Worm (Caenorhabditis elegans) whole organism, L1 larva: Measurements from ENCODE around the gene ZK1240.5.
A peak's percentile ranks its signal among the peaks of the same experiment; 100 is the strongest.

Experiments used
- C04F5.9 ChIP-seq: sonication (generic microtip); optimal IDR thresholded peaks from 2 replicates; lab custom pipeline; 2016; ENCODE audit warnings: missing genetic modification characterization, missing compliant biosample characterization
- C34B4.2 ChIP-seq: sonication (generic microtip); optimal IDR thresholded peaks from 2 replicates; lab custom pipeline; 2017; ENCODE audit warnings: mild to moderate bottlenecking, missing genetic modification characterization, missing compliant biosample characterization
- F16B12.6 ChIP-seq: fragments of 150-350 bp; optimal IDR thresholded peaks from 2 replicates; lab custom pipeline; 2014; ENCODE audit warnings: missing biosample characterization, missing genetic modification characterization
- alr-1 ChIP-seq: fragments of 200-800 bp; sonication (Bioruptor generic); optimal IDR thresholded peaks from 2 replicates; lab custom pipeline; 2018; ENCODE audit warnings: borderline replicate concordance, mild to moderate bottlenecking, missing genetic modification characterization, missing compliant biosample characterization
- aly-2 ChIP-seq: fragments of 150-350 bp; optimal IDR thresholded peaks from 2 replicates; lab custom pipeline; 2014; ENCODE audit warnings: missing biosample characterization, missing genetic modification characterization
- ama-1 ChIP-seq: fragments of 150-350 bp; optimal IDR thresholded peaks from 2 replicates; lab custom pipeline; 2014
- ceh-63 ChIP-seq: fragments of 200-800 bp; sonication (Bioruptor generic); optimal IDR thresholded peaks from 2 replicates; lab custom pipeline; 2018; ENCODE audit warnings: mild to moderate bottlenecking, missing genetic modification characterization, missing compliant biosample characterization
- ceh-8 ChIP-seq: fragments of 200-800 bp; sonication (Bioruptor generic); optimal IDR thresholded peaks from 2 replicates; lab custom pipeline; 2018; ENCODE audit warnings: mild to moderate bottlenecking, missing genetic modification characterization, moderate library complexity, missing compliant biosample characterization
- ceh-90 ChIP-seq: sonication (generic microtip); optimal IDR thresholded peaks from 2 replicates; lab custom pipeline; 2016; ENCODE audit warnings: missing genetic modification characterization, missing compliant biosample characterization
- ces-1 ChIP-seq: fragments of 150-350 bp; optimal IDR thresholded peaks from 2 replicates; lab custom pipeline; 2014; ENCODE audit warnings: missing biosample characterization, missing genetic modification reagents, missing genetic modification characterization
- efl-1 ChIP-seq, 4 experiments: fragments of 150-350 bp; optimal IDR thresholded peaks in 3 of 4; peaks in 1 of 4; 1 replicate in 1 of 4; 2 replicates in 3 of 4; lab custom pipeline; 2014; ENCODE audit warnings: missing biosample characterization in 2 of 4, missing genetic modification characterization in 2 of 4, missing genetic modification reagents in 2 of 4
- efl-3 ChIP-seq: fragments of 200-800 bp; sonication (Bioruptor generic); optimal IDR thresholded peaks from 2 replicates; lab custom pipeline; 2018; ENCODE audit warnings: mild to moderate bottlenecking, missing genetic modification characterization, missing compliant biosample characterization
- egl-13 ChIP-seq: sonication (generic microtip); optimal IDR thresholded peaks from 2 replicates; lab custom pipeline; 2016; ENCODE audit warnings: missing genotype, missing genetic modification reagents, missing genetic modification characterization, missing compliant biosample characterization
- elt-3 ChIP-seq, 6 experiments: fragments of 150-350 bp in 1 of 6; sonication (generic microtip); optimal IDR thresholded peaks; 2 replicates each; lab custom pipeline; 2017 to 2018; ENCODE audit warnings: missing biosample characterization in 6 of 6, missing genetic modification characterization in 6 of 6, inconsistent platforms in 1 of 6
- fkh-4 ChIP-seq: sonication (generic microtip); optimal IDR thresholded peaks from 2 replicates; lab custom pipeline; 2016; ENCODE audit warnings: missing compliant biosample characterization, missing genetic modification characterization, borderline replicate concordance
- fos-1 ChIP-seq: fragments of 150-350 bp; optimal IDR thresholded peaks from 2 replicates; lab custom pipeline; 2014; ENCODE audit warnings: missing biosample characterization, missing genetic modification characterization
- hlh-4 ChIP-seq: sonication (generic microtip); optimal IDR thresholded peaks from 2 replicates; lab custom pipeline; 2016; ENCODE audit warnings: mild to moderate bottlenecking, missing genetic modification characterization, missing compliant biosample characterization
- hpl-2 ChIP-seq: fragments of 150-350 bp; optimal IDR thresholded peaks from 2 replicates; lab custom pipeline; 2014; ENCODE audit warnings: missing biosample characterization, missing genetic modification reagents, missing genetic modification characterization
- lin-13 ChIP-seq: fragments of 150-350 bp; optimal IDR thresholded peaks from 2 replicates; lab custom pipeline; 2014; ENCODE audit warnings: missing biosample characterization, missing genetic modification reagents, missing genetic modification characterization
- lin-15B ChIP-seq: fragments of 150-350 bp; sonication (generic microtip); optimal IDR thresholded peaks from 3 replicates; lab custom pipeline; 2014; ENCODE audit warnings: missing biosample characterization, missing genetic modification characterization
- lin-35 ChIP-seq, 2 experiments: fragments of 150-350 bp; optimal IDR thresholded peaks; 2 replicates each; lab custom pipeline; 2014; ENCODE audit warnings: missing biosample characterization in 2 of 2, missing genetic modification characterization in 2 of 2, missing genetic modification reagents in 2 of 2
- lin-39 ChIP-seq: fragments of 150-350 bp; optimal IDR thresholded peaks from 2 replicates; lab custom pipeline; 2014; ENCODE audit warnings: missing biosample characterization, missing genetic modification reagents, missing genetic modification characterization
- lir-3 ChIP-seq: sonication (generic microtip); optimal IDR thresholded peaks from 2 replicates; lab custom pipeline; 2016; ENCODE audit warnings: mild to moderate bottlenecking, missing genetic modification characterization, moderate library complexity, missing compliant biosample characterization; ENCODE audit not compliant: poor library complexity
- mdl-1 ChIP-seq, 2 experiments: fragments of 150-350 bp; optimal IDR thresholded peaks; 2 replicates each; lab custom pipeline; 2014 to 2017; ENCODE audit warnings: missing biosample characterization in 2 of 2, missing genetic modification characterization in 2 of 2, inconsistent platforms in 1 of 2
- mef-2 ChIP-seq: fragments of 150-350 bp; optimal IDR thresholded peaks from 2 replicates; lab custom pipeline; 2014; ENCODE audit warnings: missing biosample characterization, missing genetic modification characterization
- mep-1 ChIP-seq: fragments of 150-350 bp; optimal IDR thresholded peaks from 2 replicates; lab custom pipeline; 2014; ENCODE audit warnings: missing biosample characterization, missing genetic modification characterization
- nhr-20 ChIP-seq: sonication (generic microtip); optimal IDR thresholded peaks from 2 replicates; lab custom pipeline; 2016; ENCODE audit warnings: mild to moderate bottlenecking, missing genetic modification characterization, missing compliant biosample characterization
- nhr-71 ChIP-seq: sonication (generic microtip); optimal IDR thresholded peaks from 2 replicates; lab custom pipeline; 2016; ENCODE audit warnings: mild to moderate bottlenecking, missing genetic modification characterization, moderate library complexity, missing compliant biosample characterization
- nhr-76 ChIP-seq: sonication (generic microtip); optimal IDR thresholded peaks from 2 replicates; lab custom pipeline; 2017; ENCODE audit warnings: missing biosample characterization, missing genetic modification characterization
- nhr-77 ChIP-seq: fragments of 150-350 bp; optimal IDR thresholded peaks from 2 replicates; lab custom pipeline; 2014; ENCODE audit warnings: missing biosample characterization, missing genetic modification characterization
- nhr-84 ChIP-seq: sonication (generic microtip); optimal IDR thresholded peaks from 2 replicates; lab custom pipeline; 2017; ENCODE audit warnings: missing biosample characterization, missing genetic modification characterization
- nhr-85 ChIP-seq: sonication (generic microtip); peaks from one replicate; lab custom pipeline; 2016; ENCODE audit warnings: missing genetic modification characterization, inconsistent platforms, missing compliant biosample characterization
- nhr-90 ChIP-seq: sonication (generic microtip); optimal IDR thresholded peaks from 2 replicates; lab custom pipeline; 2016; ENCODE audit warnings: mild to moderate bottlenecking, missing genetic modification characterization, missing compliant biosample characterization; ENCODE audit not compliant: poor library complexity
- pag-3 ChIP-seq: sonication (generic microtip); optimal IDR thresholded peaks from 2 replicates; lab custom pipeline; 2017; ENCODE audit warnings: missing genetic modification characterization, mild to moderate bottlenecking, missing compliant biosample characterization, antibody characterized with exemption, borderline replicate concordance; ENCODE audit not compliant: insufficient read depth
- pax-3 ChIP-seq: fragments of 200-800 bp; sonication (Bioruptor generic); optimal IDR thresholded peaks from 2 replicates; lab custom pipeline; 2018; ENCODE audit warnings: mild to moderate bottlenecking, missing genetic modification characterization, moderate library complexity, missing compliant biosample characterization
- pqm-1 ChIP-seq: sonication (generic microtip); optimal IDR thresholded peaks from 3 replicates; lab custom pipeline; 2017; ENCODE audit warnings: missing biosample characterization, missing genetic modification characterization
- skn-1 ChIP-seq: fragments of 150-350 bp; optimal IDR thresholded peaks from 2 replicates; lab custom pipeline; 2014; ENCODE audit warnings: missing biosample characterization, missing genetic modification characterization
- snpc-4 ChIP-seq: fragments of 150-350 bp; optimal IDR thresholded peaks from 2 replicates; lab custom pipeline; 2014; ENCODE audit warnings: missing biosample characterization, missing genetic modification characterization
- snu-23 ChIP-seq: sonication (generic microtip); optimal IDR thresholded peaks from 2 replicates; lab custom pipeline; 2016; ENCODE audit warnings: missing genetic modification characterization, missing compliant biosample characterization
- sox-4 ChIP-seq: sonication (generic microtip); optimal IDR thresholded peaks from 2 replicates; lab custom pipeline; 2016; ENCODE audit warnings: missing genetic modification characterization, missing compliant biosample characterization
- tbx-2 ChIP-seq: sonication (generic microtip); optimal IDR thresholded peaks from 2 replicates; lab custom pipeline; 2016; ENCODE audit warnings: missing genetic modification characterization, missing compliant biosample characterization
- tlp-1 ChIP-seq: fragments of 150-350 bp; optimal IDR thresholded peaks from 2 replicates; lab custom pipeline; 2014; ENCODE audit warnings: missing biosample characterization, missing genetic modification characterization
- unc-130 ChIP-seq: fragments of 150-350 bp; optimal IDR thresholded peaks from 2 replicates; lab custom pipeline; 2017; ENCODE audit warnings: missing biosample characterization, missing genetic modification characterization, inconsistent platforms
- unc-62 ChIP-seq: fragments of 150-350 bp; optimal IDR thresholded peaks from 2 replicates; lab custom pipeline; 2014; ENCODE audit warnings: missing biosample characterization, missing genetic modification reagents, missing genetic modification characterization
- xbp-1 ChIP-seq: sonication (generic microtip); optimal IDR thresholded peaks from 2 replicates; lab custom pipeline; 2016; ENCODE audit warnings: missing genetic modification characterization, missing compliant biosample characterization
- zag-1 ChIP-seq: fragments of 150-350 bp; optimal IDR thresholded peaks from 2 replicates; lab custom pipeline; 2014; ENCODE audit warnings: missing biosample characterization, missing genetic modification characterization
- ztf-11 ChIP-seq, 2 experiments: sonication (generic microtip); optimal IDR thresholded peaks; 2 replicates each; lab custom pipeline; 2016 to 2017; ENCODE audit warnings: missing genetic modification characterization in 2 of 2, missing biosample characterization in 1 of 2, missing compliant biosample characterization in 1 of 2

The ZK1240.5 gene

DNA sequence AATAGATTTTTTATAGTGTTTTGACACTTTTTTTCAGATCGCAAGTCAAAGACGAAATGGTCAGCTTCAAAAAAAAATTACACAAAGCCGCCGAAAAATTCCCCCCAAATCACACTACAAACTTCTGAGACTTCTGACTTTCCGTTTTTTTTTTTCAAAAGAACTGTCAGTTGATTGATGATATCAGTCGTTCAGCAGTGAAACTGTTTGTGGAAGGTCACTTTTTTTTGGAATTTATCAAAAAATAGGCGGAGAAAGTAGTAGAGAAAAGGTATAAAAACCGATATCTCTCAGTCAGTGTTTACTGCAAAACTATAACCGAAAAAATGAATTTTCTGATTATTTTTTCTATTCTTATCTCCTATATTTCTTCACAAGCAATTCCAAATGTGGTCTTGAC is 35.3 kb upstream of the ZK1240.5 start, which contains the start of gene F43C11.3:
Gene F43C11.3 (plus strand): TSS at position 301 of the 400 bp plus-strand sequence.
- no peak for TF ChIP-seq nhr-76 (tag; lab: Kevin White, UChicago)
- no peak for TF ChIP-seq sox-4 (tag; lab: Kevin White, UChicago)
- TF ChIP-seq fkh-4 (tag; lab: Kevin White, UChicago): no peak
- no peak for TF ChIP-seq unc-62
- no peak for TF ChIP-seq elt-3 (tag; optimal IDR thresholded peaks at IDR 0.05; lab: Kevin White, UChicago)
- TF ChIP-seq unc-130 (tag; lab: Kevin White, UChicago): no peak
- no peak for TF ChIP-seq nhr-90 (tag; lab: Kevin White, UChicago)
- TF ChIP-seq ceh-8 (GFP tag; lab: Kevin White, UChicago): no peak
- TF ChIP-seq F16B12.6 (tag; lab: Kevin White, UChicago): no peak
- no peak for TF ChIP-seq lin-35 (GFP tag; optimal IDR thresholded peaks at IDR 0.05; lab: Kevin White, UChicago)
- no peak for TF ChIP-seq ces-1 (GFP tag; lab: Kevin White, UChicago)
- TF ChIP-seq tlp-1 (tag; lab: Kevin White, UChicago): no peak
- TF ChIP-seq nhr-77 (tag; lab: Kevin White, UChicago): no peak
- TF ChIP-seq, all 84 proteins: peak for 0

DNA sequence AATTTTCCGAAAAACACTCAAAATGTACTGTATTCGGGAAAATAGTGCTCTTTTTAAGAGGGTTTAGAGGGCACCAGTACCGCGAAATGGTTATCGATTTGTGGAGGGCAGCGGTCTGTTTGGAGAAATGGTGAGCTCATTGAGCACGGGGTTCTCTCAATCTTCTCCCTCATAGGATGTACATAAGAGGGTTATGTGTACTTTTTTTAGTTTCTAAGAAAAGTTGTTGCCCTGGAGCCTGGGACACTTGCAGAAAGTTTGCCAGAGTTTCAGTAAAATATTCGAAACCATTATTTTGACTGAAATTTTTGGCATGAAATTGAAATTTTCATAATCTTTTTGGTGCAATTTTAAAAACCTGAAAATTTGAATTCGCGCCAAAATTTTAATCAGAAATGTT is 34.8 kb upstream of the ZK1240.5 start, which contains the start of gene F43C11.10:
Gene F43C11.10 (minus strand): TSS at position 101 of the 400 bp plus-strand sequence.
- TF ChIP-seq nhr-71 (tag; lab: Kevin White, UChicago) (no peak), alr-1 (no peak), nhr-84 (tag; lab: Kevin White, UChicago) (no peak), mef-2 (no peak), pag-3 (tag; lab: Kevin White, UChicago) (no peak)

DNA sequence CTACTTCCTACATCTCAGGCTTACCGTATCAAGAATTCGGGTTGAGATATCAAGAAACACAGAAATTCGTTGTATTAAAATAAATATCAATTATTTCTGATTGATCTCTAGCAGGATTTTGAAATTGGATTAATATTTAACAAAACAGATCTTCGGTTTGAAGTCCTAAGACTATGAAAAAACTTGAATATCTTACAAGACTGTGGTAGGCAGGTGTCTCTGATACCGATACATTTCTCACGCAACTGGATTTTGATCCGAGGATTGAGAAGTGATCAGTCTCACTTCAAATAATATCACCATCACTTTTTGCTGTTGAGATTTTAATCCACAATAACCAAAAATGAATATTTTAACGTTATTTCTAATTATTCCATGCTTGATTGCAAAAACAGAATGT is 28.9 kb upstream of the ZK1240.5 start, which contains the start of gene F43C11.4:
Gene F43C11.4 (plus strand): TSS at position 301 of the 400 bp plus-strand sequence.
- TF ChIP-seq nhr-85 (tag; lab: Kevin White, UChicago): no peak
- no peak for TF ChIP-seq lin-15B
- no peak for TF ChIP-seq aly-2
- TF ChIP-seq tlp-1 (tag; lab: Kevin White, UChicago): no peak
- no peak for TF ChIP-seq C34B4.2 (tag; lab: Kevin White, UChicago)
- TF ChIP-seq hpl-2 (GFP tag; lab: Kevin White, UChicago): no peak
- TF ChIP-seq snpc-4 (tag; lab: Kevin White, UChicago): no peak
- TF ChIP-seq fkh-4 (tag; lab: Kevin White, UChicago): no peak
- TF ChIP-seq snu-23 (GFP tag; lab: Kevin White, UChicago): no peak
- TF ChIP-seq ztf-11 (tag; optimal IDR thresholded peaks at IDR 0.05; lab: Kevin White, UChicago): no peak
- TF ChIP-seq efl-3: no peak
- TF ChIP-seq pqm-1 (tag; lab: Kevin White, UChicago): no peak
- TF ChIP-seq ceh-63 (GFP tag; lab: Kevin White, UChicago): no peak
- no peak for TF ChIP-seq nhr-84 (tag; lab: Kevin White, UChicago)
- TF ChIP-seq hlh-4 (tag; lab: Kevin White, UChicago): no peak
- TF ChIP-seq zag-1 (tag; lab: Kevin White, UChicago): no peak
- TF ChIP-seq ceh-90 (tag; lab: Kevin White, UChicago): no peak

DNA sequence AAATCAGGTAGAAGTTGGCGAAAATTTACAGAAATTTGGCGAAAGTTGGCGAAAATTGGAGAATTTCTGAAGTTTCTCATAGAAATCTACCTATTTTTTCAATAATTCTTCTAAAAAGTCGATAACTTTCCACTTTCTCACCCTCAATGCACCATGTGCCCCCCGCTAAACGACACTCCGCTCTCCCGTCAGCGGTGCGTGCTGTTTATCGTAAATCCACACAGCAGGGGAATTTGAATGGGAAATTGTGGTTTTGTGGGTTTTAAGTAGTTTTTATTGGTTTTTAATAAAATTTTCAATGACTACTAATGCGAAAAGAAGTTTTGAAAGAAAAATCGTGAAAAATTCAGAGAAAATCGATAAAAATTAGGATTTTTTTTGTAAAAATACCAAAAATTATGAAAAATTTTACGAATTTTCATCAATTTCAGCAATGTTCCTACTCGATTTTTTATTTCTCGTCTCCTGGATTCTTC is 24.3 kb upstream of the ZK1240.5 start, which contains the start of gene F43C11.6:
Gene F43C11.6 (plus strand): TSS at position 426 of the 476 bp plus-strand sequence.
- no peak for TF ChIP-seq elt-3 (tag; optimal IDR thresholded peaks at IDR 0.05; lab: Kevin White, UChicago)
- TF ChIP-seq skn-1 (tag; lab: Kevin White, UChicago): peak; percentile 23
- TF ChIP-seq fos-1 (tag; lab: Kevin White, UChicago): no peak
- TF ChIP-seq xbp-1 (tag; lab: Kevin White, UChicago): peak; percentile 8
- no peak for TF ChIP-seq mep-1
- TF ChIP-seq ama-1 (lab: Kevin White, UChicago): no peak
- TF ChIP-seq nhr-20 (tag; lab: Kevin White, UChicago): peak; percentile 1
- TF ChIP-seq lin-39 (tag; lab: Kevin White, UChicago): no peak
- TF ChIP-seq efl-1 (optimal IDR thresholded peaks at IDR 0.05; lab: Kevin White, UChicago): peak; percentile 55 to 63
- TF ChIP-seq efl-1 (GFP tag; optimal IDR thresholded peaks at IDR 0.05 in 1 of 2; lab: Kevin White, UChicago): peak; percentile 58 to 95
- TF ChIP-seq lin-13: peak; percentile 25
- TF ChIP-seq F16B12.6 (tag; lab: Kevin White, UChicago): peak; percentile 48
- no peak for TF ChIP-seq ceh-90 (tag; lab: Kevin White, UChicago)
- no peak for TF ChIP-seq pag-3 (tag; lab: Kevin White, UChicago)
- TF ChIP-seq C04F5.9: no peak
- TF ChIP-seq pax-3: no peak
- TF ChIP-seq mdl-1 (tag; optimal IDR thresholded peaks at IDR 0.05; lab: Kevin White, UChicago): peak in 1 of 2 experiments; percentile 36
- no peak for TF ChIP-seq tbx-2
- no peak for TF ChIP-seq lir-3
- no peak for TF ChIP-seq egl-13 (tag; lab: Kevin White, UChicago)
